Worm (Caenorhabditis elegans) whole organism, mixed stage, embryonic: ENCODE data around the gene Y43F8B.19.

Experiments used
- M03D4.4 ChIP-seq: sonication (generic microtip); optimal IDR thresholded peaks from 2 replicates; lab custom pipeline; 2017; ENCODE audit warnings: mild to moderate bottlenecking, missing genetic modification characterization, missing compliant biosample characterization
- bed-3 ChIP-seq: fragments of 200-800 bp; sonication (Bioruptor generic); optimal IDR thresholded peaks from 3 replicates; lab custom pipeline; 2018; ENCODE audit warnings: mild to moderate bottlenecking, missing genetic modification characterization, moderate library complexity, missing compliant biosample characterization
- blmp-1 ChIP-seq: fragments of 150-350 bp; optimal IDR thresholded peaks from 2 replicates; lab custom pipeline; 2014; ENCODE audit warnings: missing biosample characterization, missing genetic modification characterization
- ceh-39 ChIP-seq: fragments of 150-350 bp; optimal IDR thresholded peaks from 2 replicates; lab custom pipeline; 2014; ENCODE audit warnings: missing biosample characterization, missing genetic modification characterization
- ceh-43 ChIP-seq: fragments of 200-800 bp; sonication (Bioruptor generic); optimal IDR thresholded peaks from 2 replicates; lab custom pipeline; 2018; ENCODE audit warnings: mild to moderate bottlenecking, missing genetic modification characterization, moderate library complexity, missing compliant biosample characterization
- ceh-83 ChIP-seq: fragments of 200-800 bp; sonication (Bioruptor generic); optimal IDR thresholded peaks from 2 replicates; lab custom pipeline; 2018; ENCODE audit warnings: mild to moderate bottlenecking, missing genetic modification characterization, missing compliant biosample characterization
- ces-1 ChIP-seq: fragments of 150-350 bp; optimal IDR thresholded peaks from 2 replicates; lab custom pipeline; 2014; ENCODE audit warnings: missing biosample characterization, missing genetic modification reagents, missing genetic modification characterization
- cnd-1 ChIP-seq: fragments of 200-800 bp; sonication (Bioruptor generic); optimal IDR thresholded peaks from 2 replicates; lab custom pipeline; 2018; ENCODE audit warnings: mild to moderate bottlenecking, missing genetic modification characterization, missing compliant biosample characterization
- drap-1 ChIP-seq: fragments of 200-800 bp; sonication (Bioruptor generic); optimal IDR thresholded peaks from 3 replicates; lab custom pipeline; 2018; ENCODE audit warnings: mild to moderate bottlenecking, missing genetic modification characterization, missing compliant biosample characterization
- elt-1 ChIP-seq: sonication (generic microtip); optimal IDR thresholded peaks from 2 replicates; lab custom pipeline; 2017; ENCODE audit warnings: missing genetic modification characterization, mild to moderate bottlenecking, missing compliant biosample characterization, antibody characterized with exemption, moderate library complexity, borderline replicate concordance; ENCODE audit not compliant: insufficient read depth
- elt-3 ChIP-seq: fragments of 150-350 bp; optimal IDR thresholded peaks from 2 replicates; lab custom pipeline; 2014; ENCODE audit warnings: missing biosample characterization, missing genetic modification characterization
- flh-1 ChIP-seq: fragments of 200-800 bp; sonication (Bioruptor generic); optimal IDR thresholded peaks from 2 replicates; lab custom pipeline; 2018; ENCODE audit warnings: mild to moderate bottlenecking, missing genetic modification characterization, moderate library complexity, missing compliant biosample characterization
- ham-2 ChIP-seq: fragments of 200-800 bp; sonication (Bioruptor generic); optimal IDR thresholded peaks from 2 replicates; lab custom pipeline; 2018; ENCODE audit warnings: mild to moderate bottlenecking, missing genetic modification characterization, missing compliant biosample characterization
- hlh-1 ChIP-seq: fragments of 150-350 bp; optimal IDR thresholded peaks from 2 replicates; lab custom pipeline; 2014; ENCODE audit warnings: missing biosample characterization, missing genetic modification reagents, missing genetic modification characterization
- lin-13 ChIP-seq: fragments of 150-350 bp; optimal IDR thresholded peaks from 2 replicates; lab custom pipeline; 2014; ENCODE audit warnings: missing biosample characterization, missing genetic modification characterization
- lin-32 ChIP-seq: fragments of 200-800 bp; sonication (Bioruptor generic); optimal IDR thresholded peaks from 2 replicates; lab custom pipeline; 2018; ENCODE audit warnings: mild to moderate bottlenecking, missing genetic modification characterization, missing compliant biosample characterization
- lsy-2 ChIP-seq: fragments of 150-350 bp; optimal IDR thresholded peaks from 2 replicates; lab custom pipeline; 2014; ENCODE audit warnings: missing biosample characterization, missing genetic modification characterization
- mab-5 ChIP-seq: fragments of 150-350 bp; optimal IDR thresholded peaks from 2 replicates; lab custom pipeline; 2014; ENCODE audit warnings: missing biosample characterization, missing genetic modification characterization
- mep-1 ChIP-seq: fragments of 150-350 bp; optimal IDR thresholded peaks from 2 replicates; lab custom pipeline; 2017; ENCODE audit warnings: missing biosample characterization, missing genetic modification reagents, missing genetic modification characterization, inconsistent platforms
- mls-2 ChIP-seq: sonication (generic microtip); optimal IDR thresholded peaks from 2 replicates; lab custom pipeline; 2016; ENCODE audit warnings: mild to moderate bottlenecking, missing genetic modification characterization, moderate library complexity, missing compliant biosample characterization
- nhr-12 ChIP-seq: fragments of 150-350 bp; optimal IDR thresholded peaks from 2 replicates; lab custom pipeline; 2014; ENCODE audit warnings: missing biosample characterization, missing genetic modification characterization
- nhr-2 ChIP-seq: fragments of 150-350 bp; optimal IDR thresholded peaks from 2 replicates; lab custom pipeline; 2014; ENCODE audit warnings: missing biosample characterization, missing genetic modification characterization
- nhr-237 ChIP-seq: fragments of 150-350 bp; optimal IDR thresholded peaks from 2 replicates; lab custom pipeline; 2014; ENCODE audit warnings: missing biosample characterization, missing genetic modification characterization
- nhr-28 ChIP-seq: fragments of 150-350 bp; optimal IDR thresholded peaks from 2 replicates; lab custom pipeline; 2014; ENCODE audit warnings: missing biosample characterization, missing genetic modification characterization
- nhr-76 ChIP-seq: sonication (generic microtip); optimal IDR thresholded peaks from 2 replicates; lab custom pipeline; 2017; ENCODE audit warnings: missing biosample characterization, missing genetic modification characterization
- pha-4 ChIP-seq: fragments of 150-350 bp; optimal IDR thresholded peaks from 2 replicates; lab custom pipeline; 2018; ENCODE audit warnings: missing biosample characterization, missing genetic modification reagents, missing genetic modification characterization
- sem-2 ChIP-seq: fragments of 200-800 bp; sonication (Bioruptor generic); optimal IDR thresholded peaks from 2 replicates; lab custom pipeline; 2018; ENCODE audit warnings: mild to moderate bottlenecking, missing genetic modification characterization, missing compliant biosample characterization
- snpc-4 ChIP-seq: fragments of 150-350 bp; optimal IDR thresholded peaks from 2 replicates; lab custom pipeline; 2014; ENCODE audit warnings: missing biosample characterization, missing genetic modification characterization
- sptf-1 ChIP-seq: sonication (generic microtip); optimal IDR thresholded peaks from 2 replicates; lab custom pipeline; 2017; ENCODE audit warnings: mild to moderate bottlenecking, missing genetic modification characterization, moderate library complexity, missing compliant biosample characterization
- tbx-8 ChIP-seq: fragments of 200-800 bp; sonication (Bioruptor generic); optimal IDR thresholded peaks from 2 replicates; lab custom pipeline; 2018; ENCODE audit warnings: mild to moderate bottlenecking, missing genetic modification characterization, moderate library complexity, missing compliant biosample characterization
- unc-120 ChIP-seq: sonication (generic microtip); optimal IDR thresholded peaks from 2 replicates; lab custom pipeline; 2017; ENCODE audit warnings: missing genetic modification characterization, missing compliant biosample characterization; ENCODE audit not compliant: poor library complexity, severe bottlenecking
- unc-39 ChIP-seq: fragments of 150-350 bp; optimal IDR thresholded peaks from 2 replicates; lab custom pipeline; 2014; ENCODE audit warnings: missing biosample characterization, missing genetic modification characterization
- unc-62 ChIP-seq: fragments of 150-350 bp; optimal IDR thresholded peaks from 2 replicates; lab custom pipeline; 2014; ENCODE audit warnings: missing biosample characterization, missing genetic modification reagents, missing genetic modification characterization
- zip-8 ChIP-seq: fragments of 150-350 bp; optimal IDR thresholded peaks from 2 replicates; lab custom pipeline; 2014; ENCODE audit warnings: missing biosample characterization, missing genetic modification characterization
- ztf-11 ChIP-seq: fragments of 150-350 bp; optimal IDR thresholded peaks from 2 replicates; lab custom pipeline; 2014; ENCODE audit warnings: missing biosample characterization, missing genetic modification characterization

The Y43F8B.19 gene

DNA sequence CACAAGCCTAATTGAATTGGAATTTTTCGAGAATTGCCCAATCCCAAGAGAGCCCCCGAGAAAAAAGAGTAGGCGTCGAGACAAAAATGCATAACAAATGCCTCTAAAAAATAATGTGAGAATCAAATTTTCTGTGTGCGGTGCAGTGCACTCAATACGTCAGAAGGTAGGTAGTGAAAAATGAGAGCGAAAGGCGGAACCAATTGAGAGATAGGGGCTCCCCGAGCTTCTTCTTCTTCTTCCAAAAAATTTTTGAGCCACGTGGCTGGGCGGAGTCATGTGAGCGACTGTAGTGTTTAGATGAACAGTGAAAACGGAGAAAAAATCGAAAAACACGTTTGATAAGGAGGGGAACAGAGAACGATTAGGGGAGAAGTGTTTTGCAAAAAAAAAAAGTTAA lies 12.5 kb upstream of the Y43F8B.19 start:
- TF ChIP-seq ces-1 (GFP tag; lab: Kevin White, UChicago) (peak; percentile 17), cnd-1 (tag; lab: Kevin White, UChicago) (no peak)

ce11 chrV:19522551-19523137 lies 10.5 kb upstream of the Y43F8B.19 start:
- peak; percentile 26 for TF ChIP-seq tbx-8
- TF ChIP-seq sptf-1 (tag; lab: Kevin White, UChicago) = peak; percentile 78
- peak; percentile 92 for TF ChIP-seq ceh-83 (GFP tag; lab: Kevin White, UChicago)
- TF ChIP-seq ceh-39 (tag; lab: Kevin White, UChicago) = peak; percentile 87
- no peak for TF ChIP-seq nhr-76
- peak; percentile 45 for TF ChIP-seq nhr-237 (tag; lab: Kevin White, UChicago)
- TF ChIP-seq pha-4 (tag; lab: Kevin White, UChicago) = peak; percentile 10
- TF ChIP-seq flh-1 = peak; percentile 28
- peak; percentile 31 for TF ChIP-seq hlh-1 (tag; lab: Kevin White, UChicago)
- TF ChIP-seq drap-1 = peak; percentile 94
- no peak for TF ChIP-seq ham-2 (GFP tag; lab: Kevin White, UChicago)
- TF ChIP-seq lin-13 (tag; lab: Kevin White, UChicago) = peak; percentile 83
- no peak for TF ChIP-seq bed-3 (GFP tag; lab: Kevin White, UChicago)
- peak; percentile 68 for TF ChIP-seq sem-2
- TF ChIP-seq mep-1 (tag; lab: Kevin White, UChicago) = peak; percentile 72
- TF ChIP-seq cnd-1 (tag; lab: Kevin White, UChicago) = peak; percentile 89
- peak; percentile 82 for TF ChIP-seq ces-1 (GFP tag; lab: Kevin White, UChicago)
- TF ChIP-seq zip-8 (tag; lab: Kevin White, UChicago) = peak; percentile 94
- peak; percentile 72 for TF ChIP-seq unc-120 (tag; lab: Kevin White, UChicago)
- peak; percentile 93 for TF ChIP-seq nhr-2 (tag; lab: Kevin White, UChicago)
- TF ChIP-seq nhr-12 (tag; lab: Kevin White, UChicago) = peak; percentile 86
- no peak for TF ChIP-seq snpc-4 (tag; lab: Kevin White, UChicago)
- peak; percentile 88 for TF ChIP-seq mls-2 (tag; lab: Kevin White, UChicago)
- TF ChIP-seq unc-39 (tag; lab: Kevin White, UChicago) = peak; percentile 90
- TF ChIP-seq mab-5 = peak; percentile 81
- peak; percentile 75 for TF ChIP-seq ceh-43 (GFP tag; lab: Kevin White, UChicago)
- peak; percentile 69 for TF ChIP-seq lsy-2
- TF ChIP-seq nhr-28 = no peak
- peak; percentile 70 for TF ChIP-seq M03D4.4 (tag; lab: Kevin White, UChicago)
- peak; percentile 99 for TF ChIP-seq unc-62
- peak; percentile 85 for TF ChIP-seq ztf-11 (tag; lab: Kevin White, UChicago)
- peak; percentile 58 for TF ChIP-seq lin-32 (GFP tag; lab: Kevin White, UChicago)
- peak; percentile 25 for TF ChIP-seq blmp-1
- TF ChIP-seq elt-1 = peak; percentile 74
- peak; percentile 82 for TF ChIP-seq elt-3 (tag; lab: Kevin White, UChicago)

ce11 chrV:19521351-19522278 lies 9.5 kb upstream of the Y43F8B.19 start:
- TF ChIP-seq bed-3 (GFP tag; lab: Kevin White, UChicago) = no peak
- TF ChIP-seq sem-2 = no peak
- no peak for TF ChIP-seq nhr-237 (tag; lab: Kevin White, UChicago)
- peak; percentile 42 for TF ChIP-seq drap-1
- no peak for TF ChIP-seq mls-2 (tag; lab: Kevin White, UChicago)
- TF ChIP-seq ham-2 (GFP tag; lab: Kevin White, UChicago) = no peak
- TF ChIP-seq mab-5 = no peak
- TF ChIP-seq nhr-2 (tag; lab: Kevin White, UChicago) = peak; percentile 2
- TF ChIP-seq ceh-39 (tag; lab: Kevin White, UChicago) = no peak
- TF ChIP-seq snpc-4 (tag; lab: Kevin White, UChicago) = no peak
- TF ChIP-seq ztf-11 (tag; lab: Kevin White, UChicago) = no peak
- TF ChIP-seq ces-1 (GFP tag; lab: Kevin White, UChicago) = no peak
- no peak for TF ChIP-seq unc-62
